Worm (Caenorhabditis elegans): ENCODE measurements around the gene inpp-4B.
A peak's percentile ranks its signal among the peaks of the same experiment; 100 is the strongest.

ce11 chrIII:10248441-10249137 lies 18.1 kb downstream of the inpp-4B start, which contains the start of the genes div-1 and cor-1:
- TF ChIP-seq unc-39 (tag; optimal IDR thresholded peaks at IDR 0.05), result no peak
- TF ChIP-seq unc-62 (GFP tag; optimal IDR thresholded peaks at IDR 0.05), result no peak
- TF ChIP-seq snpc-4 (tag; optimal IDR thresholded peaks at IDR 0.05), result no peak
- TF ChIP-seq elt-1 (tag; optimal IDR thresholded peaks at IDR 0.05; ENCODE audit: borderline replicate concordance, insufficient read depth), result no peak
- peak; percentile 66 for TF ChIP-seq nhr-237 (tag; optimal IDR thresholded peaks at IDR 0.05)
- no peak for TF ChIP-seq nhr-28 (tag; optimal IDR thresholded peaks at IDR 0.05)
- TF ChIP-seq lsy-2 (tag; optimal IDR thresholded peaks at IDR 0.05), result peak; percentile 39
- no peak for TF ChIP-seq ham-2 (GFP tag; optimal IDR thresholded peaks at IDR 0.05)
- TF ChIP-seq M03D4.4 (tag; optimal IDR thresholded peaks at IDR 0.05), result no peak
